Fruit fly (Drosophila melanogaster): ENCODE data around the gene Kal1.

DNA sequence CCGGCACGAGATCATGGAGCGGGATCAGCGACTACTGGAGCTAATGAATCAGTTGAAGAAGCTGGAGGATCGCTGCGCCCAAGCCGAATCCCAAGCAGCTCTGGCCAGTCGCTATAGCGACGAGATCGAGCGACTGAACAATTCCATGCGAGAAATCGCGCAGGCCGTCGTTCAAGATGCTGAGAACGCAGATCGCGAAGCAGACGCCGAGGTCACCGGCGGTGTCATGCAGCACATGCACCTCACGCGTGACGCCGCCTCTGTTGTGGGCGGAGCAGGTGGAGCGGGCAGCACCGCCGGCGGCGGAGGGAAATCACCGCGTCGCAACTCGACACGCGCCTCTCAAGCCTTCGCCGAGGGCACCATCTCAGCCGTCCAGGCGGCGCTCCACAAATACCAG lies 19.5 kb upstream of the Kal1 start:
- TF ChIP-seq bab1 (GFP tag; optimal IDR thresholded peaks at IDR 0.05) (no peak), toe (GFP tag; optimal IDR thresholded peaks at IDR 0.05) (no peak), Clk (GFP tag; optimal IDR thresholded peaks at IDR 0.05) (no peak), ovo (GFP tag; optimal IDR thresholded peaks at IDR 0.05) (no peak), Hr96 (GFP tag; optimal IDR thresholded peaks at IDR 0.05) (no peak), CG7101 (tag; optimal IDR thresholded peaks at IDR 0.05) (no peak), kay (GFP tag; ENCODE audit: borderline replicate concordance) (no peak), CG5204 (GFP tag; optimal IDR thresholded peaks at IDR 0.05) (no peak)

Data from whole organism, adult.